Worm (Caenorhabditis elegans): Measurements from ENCODE around the gene R10F2.4.

R10F2.4 gene

DNA sequence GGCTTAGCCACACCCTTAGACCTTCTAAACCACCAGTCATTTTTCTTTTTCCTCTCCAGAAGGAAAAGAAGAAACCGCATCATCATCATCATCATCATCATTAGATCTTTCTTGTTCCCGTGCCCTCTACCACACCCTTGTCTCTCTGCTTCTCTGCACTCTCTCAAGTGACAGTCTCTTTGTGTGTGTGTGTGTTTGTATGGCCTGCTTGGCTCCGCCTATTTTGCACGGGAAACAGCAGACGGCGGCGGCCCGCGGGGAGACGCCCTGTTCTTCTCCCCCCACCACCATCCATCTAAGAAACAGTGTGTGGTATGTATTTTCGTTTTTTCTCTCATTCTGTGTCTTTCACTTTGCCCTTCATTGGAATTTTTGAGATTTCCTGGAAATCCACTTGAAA, 51.1 kb downstream of the R10F2.4 start:
- TF ChIP-seq F13C5.2 (tag; optimal IDR thresholded peaks at IDR 0.05) (no peak), B0310.2 (tag; optimal IDR thresholded peaks at IDR 0.05) (no peak), ceh-13 (GFP tag; optimal IDR thresholded peaks at IDR 0.05) (no peak), hmg-4 (GFP tag; optimal IDR thresholded peaks at IDR 0.05) (peak; percentile 9)

ce11 chrIII:2870228-2870627, 52.7 kb downstream of the R10F2.4 start:
- TF ChIP-seq tbx-37 (GFP tag; conservative IDR thresholded peaks at IDR 0.05), result no peak
- TF ChIP-seq B0310.2 (tag; optimal IDR thresholded peaks at IDR 0.05), result no peak
- TF ChIP-seq ama-1 (optimal IDR thresholded peaks at IDR 0.05), result no peak
- TF ChIP-seq ceh-36 (tag; optimal IDR thresholded peaks at IDR 0.05), result no peak
- no peak for TF ChIP-seq hmbx-1 (tag; optimal IDR thresholded peaks at IDR 0.05)
- no peak for TF ChIP-seq hmg-4 (GFP tag; optimal IDR thresholded peaks at IDR 0.05)
- TF ChIP-seq aly-1 (tag; optimal IDR thresholded peaks at IDR 0.05), result no peak
- TF ChIP-seq scrt-1 (GFP tag; IDR thresholded peaks at IDR 0.05), result no peak

DNA sequence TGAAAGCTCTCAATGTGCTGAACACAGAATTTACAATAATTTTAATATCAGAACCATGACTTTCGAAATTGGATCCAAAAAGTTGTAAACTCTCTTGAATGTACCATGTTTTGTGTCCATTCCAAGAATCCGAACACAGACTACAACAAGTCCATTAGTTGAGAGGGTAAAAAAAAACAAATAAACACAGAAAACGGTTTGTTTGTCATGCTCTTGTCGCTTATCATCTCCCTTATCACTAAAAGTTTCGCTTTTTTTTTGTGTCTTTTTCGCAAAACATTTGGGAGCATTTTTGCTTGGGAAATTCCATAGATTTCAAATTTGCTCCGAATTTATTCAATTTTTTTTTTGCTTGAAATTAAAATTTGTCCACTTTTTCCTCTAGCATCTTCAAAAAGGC, 53.4 kb downstream of the R10F2.4 start:
- TF ChIP-seq hmg-4 (GFP tag; optimal IDR thresholded peaks at IDR 0.05) (no peak), hnd-1 (tag; optimal IDR thresholded peaks at IDR 0.05) (no peak), pes-1 (GFP tag; IDR thresholded peaks at IDR 0.05) (no peak), hmbx-1 (tag; optimal IDR thresholded peaks at IDR 0.05) (no peak), B0310.2 (tag; optimal IDR thresholded peaks at IDR 0.05) (no peak), ama-1 (optimal IDR thresholded peaks at IDR 0.05) (no peak), scrt-1 (GFP tag; IDR thresholded peaks at IDR 0.05) (no peak), aly-1 (tag; optimal IDR thresholded peaks at IDR 0.05) (no peak), ceh-13 (GFP tag; optimal IDR thresholded peaks at IDR 0.05) (no peak), tbx-11 (GFP tag; IDR thresholded peaks at IDR 0.05) (no peak), tbx-37 (GFP tag; conservative IDR thresholded peaks at IDR 0.05) (no peak), ets-7 (tag; optimal IDR thresholded peaks at IDR 0.05) (no peak), tra-4 (tag; optimal IDR thresholded peaks at IDR 0.05) (no peak), F13C5.2 (tag; optimal IDR thresholded peaks at IDR 0.05) (no peak), flt-1 (GFP tag; IDR thresholded peaks at IDR 0.05) (no peak), sea-1 (GFP tag; conservative IDR thresholded peaks at IDR 0.05) (no peak)
